Fruit fly (Drosophila melanogaster): ENCODE results near the gene bond.

DNA sequence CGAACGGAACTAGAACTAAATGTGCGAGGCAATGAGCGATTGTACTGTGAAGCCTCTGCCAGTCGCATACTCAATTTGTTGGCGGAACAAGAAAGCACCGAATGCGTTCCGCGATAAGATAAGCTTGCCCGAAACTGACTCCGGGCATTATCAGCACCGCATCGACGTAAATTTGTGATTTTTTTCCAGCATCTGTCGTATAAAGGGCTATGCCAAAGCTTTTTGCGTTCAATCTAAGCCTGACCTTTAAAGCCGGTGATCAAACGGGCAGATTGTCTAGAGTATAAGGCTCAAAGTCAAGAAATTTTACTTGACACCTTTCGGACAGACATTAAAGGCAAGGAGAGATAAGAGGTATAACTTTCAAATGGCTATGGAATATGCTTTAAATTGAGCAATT lies 4.5 kb upstream of the bond start:
- TF ChIP-seq wek (GFP tag; optimal IDR thresholded peaks at IDR 0.05), result no peak
- TF ChIP-seq mld (GFP tag; IDR thresholded peaks at IDR 0.05; ENCODE audit: partially characterized antibody), result no peak
- no peak for TF ChIP-seq dati (GFP tag; IDR thresholded peaks at IDR 0.05)
- no peak for TF ChIP-seq CG32767 (GFP tag; IDR thresholded peaks at IDR 0.05)
- TF ChIP-seq sima (GFP tag; optimal IDR thresholded peaks at IDR 0.05), result no peak
- TF ChIP-seq sug (tag; optimal IDR thresholded peaks at IDR 0.05), result peak; percentile 46
- TF ChIP-seq fd3F (GFP tag; optimal IDR thresholded peaks at IDR 0.05), result no peak
- no peak for TF ChIP-seq Sin3A (optimal IDR thresholded peaks at IDR 0.05)
- no peak for TF ChIP-seq CG11093 (GFP tag; IDR thresholded peaks at IDR 0.05)
- no peak for TF ChIP-seq Opbp (GFP tag; IDR thresholded peaks at IDR 0.05; ENCODE audit: partially characterized antibody)
- no peak for TF ChIP-seq CG10462 (GFP tag; optimal IDR thresholded peaks at IDR 0.05)
- TF ChIP-seq Dbx (GFP tag; IDR thresholded peaks at IDR 0.05), result no peak
- no peak for TF ChIP-seq CG4282 (GFP tag; optimal IDR thresholded peaks at IDR 0.05)
- TF ChIP-seq CG8478 (optimal IDR thresholded peaks at IDR 0.05), result no peak

All from whole organism, embryonic.